Fruit fly (Drosophila melanogaster): ENCODE measurements around the gene CG14736.

The CG14736 gene

DNA sequence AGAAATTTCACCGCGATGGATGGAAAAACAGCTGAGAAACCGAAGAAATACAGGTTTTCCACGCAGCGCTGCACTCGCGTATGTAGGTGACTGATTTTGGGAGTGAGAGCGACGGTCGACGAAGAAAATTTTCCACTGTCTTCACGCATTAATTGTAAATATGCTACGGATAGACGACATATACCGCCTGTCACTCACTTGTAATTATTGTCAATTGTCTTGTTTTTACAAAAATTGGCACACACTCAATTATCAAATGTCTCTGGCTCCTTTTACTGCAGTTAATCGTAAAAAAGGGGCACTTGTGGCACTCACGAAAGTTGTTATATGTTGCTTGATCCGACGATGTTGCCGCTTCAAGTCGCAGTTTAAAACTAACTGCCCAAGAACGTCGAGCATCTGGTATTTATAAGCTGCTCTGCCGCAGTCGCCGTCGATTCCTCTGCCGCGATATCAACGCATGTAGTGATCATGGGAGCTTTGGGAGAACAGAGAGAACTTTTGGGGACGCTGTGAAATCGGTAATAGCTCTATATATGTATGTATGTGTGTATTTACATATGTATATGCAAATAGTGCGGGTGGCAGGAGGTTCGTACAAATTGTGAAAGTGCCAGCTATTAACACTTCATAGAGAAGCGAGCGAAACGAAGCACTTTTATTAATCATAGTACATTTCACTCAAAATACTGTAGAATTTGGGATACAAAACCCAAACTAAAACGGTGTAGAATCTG is 47.2 kb upstream of the CG14736 start, which contains the start of gene mfas (continued):
- TF ChIP-seq CG2875 (GFP tag; optimal IDR thresholded peaks at IDR 0.05): peak; percentile 43
- TF ChIP-seq Hr51 (GFP tag; optimal IDR thresholded peaks at IDR 0.05): no peak
- no peak for TF ChIP-seq emc (GFP tag; optimal IDR thresholded peaks at IDR 0.05)
- TF ChIP-seq CG6765 (GFP tag; optimal IDR thresholded peaks at IDR 0.05): no peak
- no peak for TF ChIP-seq CG12769 (tag; optimal IDR thresholded peaks at IDR 0.05)
- no peak for TF ChIP-seq Ssrp (tag; optimal IDR thresholded peaks at IDR 0.05)
- no peak for TF ChIP-seq CG4617 (GFP tag; optimal IDR thresholded peaks at IDR 0.05; ENCODE audit: borderline replicate concordance)
- no peak for TF ChIP-seq zen (tag; optimal IDR thresholded peaks at IDR 0.05)
- no peak for TF ChIP-seq CG9932 (GFP tag; IDR thresholded peaks at IDR 0.05)
- TF ChIP-seq CG12744 (GFP tag; optimal IDR thresholded peaks at IDR 0.05): no peak
- no peak for TF ChIP-seq hkb (optimal IDR thresholded peaks at IDR 0.05)
- TF ChIP-seq hkb (GFP tag; IDR thresholded peaks at IDR 0.05): peak; percentile 47
- no peak for TF ChIP-seq sd (tag; optimal IDR thresholded peaks at IDR 0.05)
- no peak for TF ChIP-seq CG10979 (tag; optimal IDR thresholded peaks at IDR 0.05)
- TF ChIP-seq CG7745 (tag; optimal IDR thresholded peaks at IDR 0.05): no peak
- TF ChIP-seq CG7987 (GFP tag; optimal IDR thresholded peaks at IDR 0.05): peak; percentile 27
- TF ChIP-seq otp (GFP tag; IDR thresholded peaks at IDR 0.05): 0 out of 3 replicates have a peak, but pooled peaks have one; percentile 27
- no peak for TF ChIP-seq repo (GFP tag; optimal IDR thresholded peaks at IDR 0.05)
- no peak for TF ChIP-seq wdn (GFP tag; IDR thresholded peaks at IDR 0.05)
- no peak for TF ChIP-seq Fer3 (tag; optimal IDR thresholded peaks at IDR 0.05)
- no peak for TF ChIP-seq CG5953 (GFP tag; IDR thresholded peaks at IDR 0.05)
- TF ChIP-seq CG11504 (tag; optimal IDR thresholded peaks at IDR 0.05): peak; percentile 39
- TF ChIP-seq Hr39 (optimal IDR thresholded peaks at IDR 0.05): no peak
- no peak for TF ChIP-seq CG11247 (GFP tag; IDR thresholded peaks at IDR 0.05)
- TF ChIP-seq B-H1 (GFP tag; IDR thresholded peaks at IDR 0.05): no peak
- TF ChIP-seq CG10209 (GFP tag; optimal IDR thresholded peaks at IDR 0.05): no peak
- TF ChIP-seq CG10654 (GFP tag; optimal IDR thresholded peaks at IDR 0.05): no peak
- no peak for TF ChIP-seq trh (GFP tag; optimal IDR thresholded peaks at IDR 0.05)
- TF ChIP-seq CTCF (GFP tag; optimal IDR thresholded peaks at IDR 0.05): no peak
- TF ChIP-seq nerfin-2 (GFP tag; IDR thresholded peaks at IDR 0.05; ENCODE audit: partially characterized antibody): no peak
- no peak for TF ChIP-seq CG2712 (tag; optimal IDR thresholded peaks at IDR 0.05)
- TF ChIP-seq CG17568 (GFP tag; optimal IDR thresholded peaks at IDR 0.05): peak; percentile 38
- TF ChIP-seq Six4 (GFP tag; optimal IDR thresholded peaks at IDR 0.05): no peak
- TF ChIP-seq hb (GFP tag; IDR thresholded peaks at IDR 0.05; ENCODE audit: partially characterized antibody): no peak
- peak; percentile 42 for TF ChIP-seq Asciz (GFP tag; optimal IDR thresholded peaks at IDR 0.05)
- no peak for TF ChIP-seq bowl (GFP tag; IDR thresholded peaks at IDR 0.05)
- no peak for TF ChIP-seq Doc2 (GFP tag; IDR thresholded peaks at IDR 0.05)
- TF ChIP-seq CG34376 (GFP tag; optimal IDR thresholded peaks at IDR 0.05): no peak
- no peak for TF ChIP-seq CG18764 (GFP tag; optimal IDR thresholded peaks at IDR 0.05)
- no peak for TF ChIP-seq CG4854 (GFP tag; optimal IDR thresholded peaks at IDR 0.05)
- no peak for TF ChIP-seq Atf6 (GFP tag; IDR thresholded peaks at IDR 0.05)
- no peak for TF ChIP-seq danr (GFP tag; IDR thresholded peaks at IDR 0.05)
- TF ChIP-seq CG6272 (GFP tag; IDR thresholded peaks at IDR 0.05): no peak
- TF ChIP-seq Gug (GFP tag; IDR thresholded peaks at IDR 0.05): no peak
- TF ChIP-seq row (GFP tag; IDR thresholded peaks at IDR 0.05): no peak
- TF ChIP-seq CG31388 (GFP tag; optimal IDR thresholded peaks at IDR 0.05): no peak
- TF ChIP-seq CG43689 (GFP tag; IDR thresholded peaks at IDR 0.05): no peak
- TF ChIP-seq Oaz (GFP tag; IDR thresholded peaks at IDR 0.05): no peak
- TF ChIP-seq CG6683 (GFP tag; optimal IDR thresholded peaks at IDR 0.05): no peak
- peak; percentile 29 for TF ChIP-seq mirr (GFP tag; optimal IDR thresholded peaks at IDR 0.05)
- TF ChIP-seq Drgx (GFP tag; IDR thresholded peaks at IDR 0.05): peak; percentile 42; the same call in 1 of the 2 replicates
